Fruit fly (Drosophila melanogaster): Measurements from ENCODE around the gene CG7322.

The CG7322 gene

dm6 chrX:18869489-18870132 lies 12.1 kb upstream of the CG7322 start (continued):
- TF ChIP-seq Rx (GFP tag; IDR thresholded peaks at IDR 0.05) (peak; percentile 23; the same call in 1 of the 2 replicates), NfI (GFP tag; optimal IDR thresholded peaks at IDR 0.05) (no peak), disco-r (GFP tag; optimal IDR thresholded peaks at IDR 0.05) (no peak), CG8944 (GFP tag; optimal IDR thresholded peaks at IDR 0.05) (peak; percentile 7), CG18599 (GFP tag; optimal IDR thresholded peaks at IDR 0.05) (peak; percentile 20), Myb (GFP tag; optimal IDR thresholded peaks at IDR 0.05) (no peak), pzg (GFP tag; optimal IDR thresholded peaks at IDR 0.05) (no peak), shn (GFP tag; optimal IDR thresholded peaks at IDR 0.05) (no peak), nerfin-1 (tag; optimal IDR thresholded peaks at IDR 0.05) (peak; percentile 19), C15 (GFP tag; IDR thresholded peaks at IDR 0.05) (no peak), pnt (GFP tag; optimal IDR thresholded peaks at IDR 0.05) (peak; percentile 39), prd (optimal IDR thresholded peaks at IDR 0.05) (no peak), prd (GFP tag; IDR thresholded peaks at IDR 0.05) (peak; percentile 70), CG11085 (GFP tag; IDR thresholded peaks at IDR 0.05) (no peak), nom (GFP tag; optimal IDR thresholded peaks at IDR 0.05) (peak; percentile 45), CG11398 (GFP tag; optimal IDR thresholded peaks at IDR 0.05) (no peak), Hmr (GFP tag; optimal IDR thresholded peaks at IDR 0.05) (no peak), Doc2 (GFP tag; IDR thresholded peaks at IDR 0.05) (no peak), Max (GFP tag; optimal IDR thresholded peaks at IDR 0.05) (no peak), dpn (GFP tag; optimal IDR thresholded peaks at IDR 0.05) (peak; percentile 33 to 56), jing (GFP tag; optimal IDR thresholded peaks at IDR 0.05) (no peak), CG34376 (GFP tag; optimal IDR thresholded peaks at IDR 0.05) (no peak), Blimp-1 (GFP tag; optimal IDR thresholded peaks at IDR 0.05) (peak; percentile 25), CG1024 (GFP tag; IDR thresholded peaks at IDR 0.05) (peak; percentile 47; the same call in 1 of the 2 replicates), CG17829 (tag; optimal IDR thresholded peaks at IDR 0.05) (peak; percentile 12), Hsf (GFP tag; optimal IDR thresholded peaks at IDR 0.05) (peak; percentile 41), CG6254 (GFP tag; optimal IDR thresholded peaks at IDR 0.05) (no peak), dan (GFP tag; IDR thresholded peaks at IDR 0.05) (no peak), CG32772 (GFP tag; IDR thresholded peaks at IDR 0.05) (0 out of 2 replicates have a peak, but pooled peaks have one; percentile 17), Vsx1 (GFP tag; optimal IDR thresholded peaks at IDR 0.05) (no peak), Antp (GFP tag; optimal IDR thresholded peaks at IDR 0.05) (peak; percentile 41), Oaz (GFP tag; IDR thresholded peaks at IDR 0.05) (peak; percentile 61), CG3281 (GFP tag; optimal IDR thresholded peaks at IDR 0.05) (peak; percentile 51), salm (tag; optimal IDR thresholded peaks at IDR 0.05) (no peak), CG1603 (tag; optimal IDR thresholded peaks at IDR 0.05) (no peak), CG3838 (GFP tag; optimal IDR thresholded peaks at IDR 0.05) (no peak), gsb-n (tag; optimal IDR thresholded peaks at IDR 0.05) (no peak), so (GFP tag; IDR thresholded peaks at IDR 0.05) (0 out of 3 replicates have a peak, but pooled peaks have one; percentile 39), mam (GFP tag; optimal IDR thresholded peaks at IDR 0.05) (peak; percentile 46), Mes4 (GFP tag; optimal IDR thresholded peaks at IDR 0.05) (peak; percentile 9), Stat92E (GFP tag; optimal IDR thresholded peaks at IDR 0.05) (no peak), CG33557 (GFP tag; optimal IDR thresholded peaks at IDR 0.05) (no peak), Hmx (GFP tag; optimal IDR thresholded peaks at IDR 0.05) (no peak), CG8281 (tag; optimal IDR thresholded peaks at IDR 0.05) (no peak), CG31365 (tag; optimal IDR thresholded peaks at IDR 0.05) (no peak), amos (GFP tag; IDR thresholded peaks at IDR 0.05; ENCODE audit: partially characterized antibody) (no peak), Mad (GFP tag; optimal IDR thresholded peaks at IDR 0.05) (no peak), fd64A (GFP tag; optimal IDR thresholded peaks at IDR 0.05) (no peak), ham (GFP tag; IDR thresholded peaks at IDR 0.05) (no peak), zen (tag; optimal IDR thresholded peaks at IDR 0.05) (no peak)
